Worm (Caenorhabditis elegans) whole organism, mixed stage, embryonic: ENCODE measurements around the gene lars-1.

Experiments
- ceh-83 ChIP-seq: fragments of 200-800 bp; sonication (Bioruptor generic); optimal IDR thresholded peaks from 2 replicates; lab custom pipeline; 2018; ENCODE audit warnings: mild to moderate bottlenecking, missing genetic modification characterization, missing compliant biosample characterization
- mep-1 ChIP-seq: fragments of 150-350 bp; optimal IDR thresholded peaks from 2 replicates; lab custom pipeline; 2017; ENCODE audit warnings: missing biosample characterization, missing genetic modification reagents, missing genetic modification characterization, inconsistent platforms
- snpc-4 ChIP-seq: fragments of 150-350 bp; optimal IDR thresholded peaks from 2 replicates; lab custom pipeline; 2014; ENCODE audit warnings: missing biosample characterization, missing genetic modification characterization
- zip-8 ChIP-seq: fragments of 150-350 bp; optimal IDR thresholded peaks from 2 replicates; lab custom pipeline; 2014; ENCODE audit warnings: missing biosample characterization, missing genetic modification characterization

DNA sequence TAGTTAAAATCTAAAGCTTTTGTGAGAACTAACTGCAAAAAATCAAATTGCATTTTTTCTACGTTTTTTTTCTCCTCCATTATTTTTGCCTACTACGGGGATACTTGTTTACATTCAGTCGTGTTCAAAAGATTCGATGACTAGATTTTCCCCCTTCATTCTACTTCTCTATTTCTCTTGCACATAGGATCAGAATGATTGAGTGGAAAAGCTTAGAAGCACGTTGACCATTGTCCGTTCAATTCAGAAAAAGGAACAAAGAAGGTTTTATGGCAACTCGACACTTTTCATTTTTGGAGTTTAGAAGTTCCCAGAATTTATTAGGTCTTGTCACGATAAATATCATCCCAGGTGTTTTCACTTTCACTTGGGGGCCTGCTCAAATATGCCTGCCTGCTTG lies 49.4 kb downstream of the lars-1 start:
- TF ChIP-seq mep-1 (tag; lab: Kevin White, UChicago) (no peak), zip-8 (no peak), snpc-4 (tag; lab: Kevin White, UChicago) (no peak), ceh-83 (GFP tag; lab: Kevin White, UChicago) (no peak)
